Worm (Caenorhabditis elegans) whole organism, young adult: ENCODE measurements around the gene C50F4.16.

Experiments
- aptf-2 ChIP-seq: fragments of 200-800 bp; sonication (Bioruptor generic); conservative IDR thresholded peaks from 2 replicates; pipeline ENCODE4 v1.3.6; 2022; ENCODE audit warnings: missing genetic modification reagents, missing genetic modification characterization, missing compliant biosample characterization
- dpff-1 ChIP-seq: sonication (generic microtip); optimal IDR thresholded peaks from 2 replicates; lab custom pipeline; 2017; ENCODE audit warnings: mild to moderate bottlenecking, missing genetic modification characterization, missing compliant biosample characterization
- let-526 ChIP-seq: fragments of 200-800 bp; sonication (Bioruptor generic); IDR thresholded peaks from 2 replicates; pipeline ENCODE4 v1.3.6; 2022; ENCODE audit warnings: missing genetic modification reagents, missing genetic modification characterization, missing compliant biosample characterization
- mel-28 ChIP-seq: sonication (generic microtip); optimal IDR thresholded peaks from 2 replicates; lab custom pipeline; 2016; ENCODE audit warnings: borderline replicate concordance, mild to moderate bottlenecking, missing genetic modification characterization, missing compliant biosample characterization
- snpc-4 ChIP-seq, 5 experiments: fragments of 150-350 bp in 1 of 5; sonication (generic microtip) in 4 of 5; optimal IDR thresholded peaks; 2 replicates each; lab custom pipeline; 2014 to 2018; ENCODE audit warnings: missing genetic modification characterization in 5 of 5, missing biosample characterization in 3 of 5, antibody characterized with exemption in 2 of 5, mild to moderate bottlenecking in 2 of 5, missing compliant biosample characterization in 2 of 5, missing genotype in 2 of 5, moderate library complexity in 2 of 5, missing genetic modification reagents in 1 of 5
- zim-3 ChIP-seq: sonication (generic microtip); optimal IDR thresholded peaks from 2 replicates; lab custom pipeline; 2017; ENCODE audit warnings: mild to moderate bottlenecking, missing genetic modification characterization, moderate library complexity, missing compliant biosample characterization

ce11 chrV:9499295-9499694 lies 42.1 kb downstream of the C50F4.16 start:
- TF ChIP-seq mel-28 (tag; lab: Kevin White, UChicago) = no peak
- no peak for TF ChIP-seq dpff-1 (tag; lab: Kevin White, UChicago)
- TF ChIP-seq aptf-2 (GFP tag; lab: Robert Waterston, UW) = no peak
- no peak for TF ChIP-seq snpc-4 (GFP tag; optimal IDR thresholded peaks at IDR 0.05; lab: Kevin White, UChicago)
- TF ChIP-seq snpc-4 (tag; optimal IDR thresholded peaks at IDR 0.05; lab: Kevin White, UChicago) = no peak
- no peak for TF ChIP-seq let-526 (GFP tag; lab: Robert Waterston, UW)
- TF ChIP-seq zim-3 = no peak
